Fruit fly (Drosophila melanogaster) whole organism, pupa: ENCODE results near the gene CG43902.

Experiments
- CG10348 ChIP-seq: fragments of 200-800 bp; sonication (Bioruptor generic); IDR thresholded peaks from 2 replicates; pipeline ENCODE4 v1.3.6; 2022; ENCODE audit warnings: missing biosample characterization, missing genetic modification characterization
- CG12605 ChIP-seq: fragments of 200-800 bp; sonication (Bioruptor generic); IDR thresholded peaks from 2 replicates; pipeline ENCODE4 v1.3.6; 2022; ENCODE audit warnings: missing biosample characterization, missing genetic modification characterization
- CG13204 ChIP-seq: fragments of 200-800 bp; sonication (Bioruptor generic); optimal IDR thresholded peaks from 2 replicates; lab custom pipeline; 2018; ENCODE audit warnings: missing biosample characterization, mild to moderate bottlenecking, missing genetic modification characterization, moderate library complexity
- CG14655 ChIP-seq: fragments of 200-800 bp; sonication (Bioruptor generic); optimal IDR thresholded peaks from 3 replicates; lab custom pipeline; 2017; ENCODE audit warnings: mild to moderate bottlenecking, missing biosample characterization, missing genetic modification reagents, missing genetic modification characterization
- CG15710 ChIP-seq: fragments of 200-800 bp; sonication (Bioruptor generic); optimal IDR thresholded peaks from 2 replicates; lab custom pipeline; 2018; ENCODE audit warnings: missing biosample characterization, mild to moderate bottlenecking, missing genetic modification characterization, moderate library complexity
- CG17806 ChIP-seq: fragments of 200-800 bp; sonication (Bioruptor generic); optimal IDR thresholded peaks from 2 replicates; lab custom pipeline; 2018; ENCODE audit warnings: missing biosample characterization, mild to moderate bottlenecking, missing genetic modification characterization, moderate library complexity
- CG32121 ChIP-seq: fragments of 200-800 bp; sonication (Bioruptor generic); IDR thresholded peaks from 2 replicates; pipeline ENCODE4 v1.3.6; 2022; ENCODE audit warnings: missing biosample characterization, missing genetic modification characterization
- CG34367 ChIP-seq: fragments of 200-800 bp; sonication (Bioruptor generic); optimal IDR thresholded peaks from 2 replicates; lab custom pipeline; 2018; ENCODE audit warnings: missing biosample characterization, mild to moderate bottlenecking, missing genetic modification characterization
- CG4496 ChIP-seq: fragments of 200-800 bp; sonication (Bioruptor generic); IDR thresholded peaks from 3 replicates; pipeline ENCODE4 v1.3.6; 2022; ENCODE audit warnings: missing biosample characterization, missing genetic modification characterization
- CG8159 ChIP-seq: fragments of 200-800 bp; sonication (Bioruptor generic); optimal IDR thresholded peaks from 3 replicates; lab custom pipeline; 2018; ENCODE audit warnings: missing biosample characterization, mild to moderate bottlenecking, missing genetic modification characterization, moderate library complexity
- CG8301 ChIP-seq: fragments of 200-800 bp; sonication (Bioruptor generic); optimal IDR thresholded peaks from 2 replicates; lab custom pipeline; 2018; ENCODE audit warnings: missing biosample characterization, mild to moderate bottlenecking, missing genetic modification characterization
- CG9948 ChIP-seq: fragments of 200-800 bp; sonication (Bioruptor generic); optimal IDR thresholded peaks from 2 replicates; lab custom pipeline; 2018; ENCODE audit warnings: missing biosample characterization, mild to moderate bottlenecking, missing genetic modification characterization, moderate library complexity
- D1 ChIP-seq: fragments of 200-800 bp; sonication (Bioruptor generic); optimal IDR thresholded peaks from 2 replicates; lab custom pipeline; 2018; ENCODE audit warnings: missing biosample characterization, mild to moderate bottlenecking, missing genetic modification characterization, moderate library complexity
- EcR ChIP-seq: fragments of 200-800 bp; sonication (Bioruptor generic); optimal IDR thresholded peaks from 3 replicates; lab custom pipeline; 2019; ENCODE audit warnings: missing biosample characterization, missing genetic modification characterization, mild to moderate bottlenecking, moderate library complexity, missing genetic modification reagents
- Ets98B ChIP-seq: fragments of 200-800 bp; sonication (Bioruptor generic); IDR thresholded peaks from 2 replicates; pipeline ENCODE4 v1.3.6; 2022; ENCODE audit warnings: missing biosample characterization, missing genetic modification characterization
- Pif1A ChIP-seq: fragments of 200-800 bp; sonication (Bioruptor generic); optimal IDR thresholded peaks from 3 replicates; lab custom pipeline; 2016; ENCODE audit warnings: missing biosample characterization, missing genetic modification characterization
- Pif1B ChIP-seq: fragments of 200-800 bp; sonication (Bioruptor generic); optimal IDR thresholded peaks from 3 replicates; lab custom pipeline; 2016; ENCODE audit warnings: missing biosample characterization, missing genetic modification characterization
- Snoo ChIP-seq: fragments of 200-800 bp; sonication (Bioruptor generic); optimal IDR thresholded peaks from 3 replicates; lab custom pipeline; 2017; ENCODE audit warnings: missing biosample characterization, mild to moderate bottlenecking, missing genetic modification characterization, inconsistent platforms
- fd96Ca ChIP-seq: fragments of 200-800 bp; sonication (Bioruptor generic); IDR thresholded peaks from 3 replicates; pipeline ENCODE4 v1.3.6; 2022; ENCODE audit warnings: missing biosample characterization, missing genetic modification characterization
- gl ChIP-seq: fragments of 200-800 bp; sonication (Bioruptor generic); optimal IDR thresholded peaks from 2 replicates; lab custom pipeline; 2018; ENCODE audit warnings: missing biosample characterization, mild to moderate bottlenecking, missing genetic modification characterization
- rn ChIP-seq: fragments of 200-800 bp; sonication (Bioruptor generic); IDR thresholded peaks from 2 replicates; pipeline ENCODE4 v1.3.6; 2022; ENCODE audit warnings: missing biosample characterization, missing genetic modification characterization

Gene CG43902

DNA sequence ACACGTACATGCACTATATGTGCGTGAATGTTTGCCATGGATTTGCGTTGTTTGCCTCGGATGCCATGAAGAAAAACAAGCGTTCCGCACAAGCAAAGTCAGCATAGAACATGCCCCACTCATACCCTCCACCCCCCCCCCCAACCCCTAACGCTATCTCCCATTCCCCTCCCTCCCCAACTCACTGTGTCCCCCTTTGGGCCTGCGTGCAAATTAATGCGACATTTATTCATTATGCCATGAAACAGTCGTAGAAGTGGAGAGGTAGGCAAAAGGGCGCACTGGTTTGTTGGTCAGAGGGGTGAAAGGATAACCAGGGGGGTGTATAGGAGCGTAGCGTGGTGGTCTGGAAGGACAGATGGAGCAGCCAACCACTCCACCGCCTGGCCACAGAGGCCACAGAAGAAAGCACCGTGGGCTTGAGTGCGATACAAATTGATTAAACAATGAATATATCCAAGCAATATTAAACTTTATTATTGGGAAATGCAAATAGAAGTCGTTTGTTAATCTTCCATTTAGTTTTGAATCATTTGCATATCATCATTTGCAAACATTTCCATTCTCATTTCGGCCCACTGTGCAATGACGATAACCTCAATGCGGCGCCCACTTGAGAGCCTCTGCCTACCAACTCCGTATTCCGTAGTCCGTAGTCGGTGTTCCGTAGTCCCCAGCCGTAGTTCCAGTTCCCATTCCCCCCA lies 26.3 kb downstream of the CG43902 start:
- TF ChIP-seq D1 (tag; lab: Kevin White, UChicago) (no peak), CG4496 (GFP tag; lab: Robert Waterston, UW) (peak; percentile 82), CG17806 (tag; lab: Kevin White, UChicago) (no peak), Snoo (no peak), fd96Ca (GFP tag; lab: Robert Waterston, UW) (peak; percentile 74; the same call in 2 of the 3 replicates), Ets98B (GFP tag; lab: Robert Waterston, UW) (peak; percentile 63; the same call in 1 of the 2 replicates), CG14655 (GFP tag; lab: Kevin White, UChicago) (peak; percentile 43), gl (tag; lab: Kevin White, UChicago) (no peak), CG8301 (tag; lab: Kevin White, UChicago) (peak; percentile 31), CG34367 (tag; lab: Kevin White, UChicago) (peak; percentile 4), CG12605 (GFP tag; lab: Robert Waterston, UW) (0 out of 2 replicates have a peak, but pooled peaks have one; percentile 34), EcR (GFP tag; lab: Kevin White, UChicago) (no peak), CG15710 (tag; lab: Kevin White, UChicago) (peak; percentile 45), CG10348 (GFP tag; lab: Robert Waterston, UW) (0 out of 2 replicates have a peak, but pooled peaks have one; percentile 9), Pif1A (GFP tag; lab: Kevin White, UChicago) (no peak), rn (GFP tag; lab: Robert Waterston, UW) (no peak), Pif1B (peak; percentile 26), CG32121 (GFP tag; lab: Robert Waterston, UW) (peak; percentile 61), CG8159 (tag; lab: Kevin White, UChicago) (peak; percentile 52), CG9948 (tag; lab: Kevin White, UChicago) (no peak), CG13204 (GFP tag; lab: Kevin White, UChicago) (no peak)
- TF ChIP-seq, all 21 proteins: peak for 12

DNA sequence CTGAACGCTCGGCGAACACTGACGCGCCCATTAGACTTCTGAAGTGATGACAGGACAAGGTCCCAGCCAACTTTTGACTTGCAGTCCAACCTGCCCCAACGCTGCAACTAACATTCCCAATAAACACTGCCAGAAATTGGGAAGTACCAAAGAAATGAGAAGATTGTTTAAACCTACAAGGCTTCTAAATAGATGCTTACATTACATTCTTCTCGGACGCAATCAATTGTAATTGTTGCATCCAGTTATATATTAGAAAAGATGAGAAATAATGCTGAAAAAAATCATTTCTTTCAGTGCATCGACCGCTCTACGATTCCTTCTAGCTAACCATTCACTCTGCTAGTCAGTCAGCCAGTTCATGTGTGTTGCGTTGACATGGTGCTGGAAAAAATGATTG lies 44.4 kb downstream of the CG43902 start:
- TF ChIP-seq D1 (tag; lab: Kevin White, UChicago) (no peak), CG10348 (GFP tag; lab: Robert Waterston, UW) (no peak), CG12605 (GFP tag; lab: Robert Waterston, UW) (no peak), Ets98B (GFP tag; lab: Robert Waterston, UW) (no peak), CG15710 (tag; lab: Kevin White, UChicago) (peak; percentile 47), CG32121 (GFP tag; lab: Robert Waterston, UW) (no peak), EcR (GFP tag; lab: Kevin White, UChicago) (no peak), CG8301 (tag; lab: Kevin White, UChicago) (peak; percentile 59), Snoo (no peak), rn (GFP tag; lab: Robert Waterston, UW) (no peak), Pif1B (peak; percentile 37), CG17806 (tag; lab: Kevin White, UChicago) (peak; percentile 58), CG13204 (GFP tag; lab: Kevin White, UChicago) (peak; percentile 4), CG9948 (tag; lab: Kevin White, UChicago) (peak; percentile 69), Pif1A (GFP tag; lab: Kevin White, UChicago) (peak; percentile 34), fd96Ca (GFP tag; lab: Robert Waterston, UW) (peak; percentile 42; the same call in 1 of the 3 replicates), gl (tag; lab: Kevin White, UChicago) (no peak), CG8159 (tag; lab: Kevin White, UChicago) (peak; percentile 60), CG14655 (GFP tag; lab: Kevin White, UChicago) (peak; percentile 67), CG4496 (GFP tag; lab: Robert Waterston, UW) (peak; percentile 56; the same call in 2 of the 3 replicates), CG34367 (tag; lab: Kevin White, UChicago) (peak; percentile 60)

DNA sequence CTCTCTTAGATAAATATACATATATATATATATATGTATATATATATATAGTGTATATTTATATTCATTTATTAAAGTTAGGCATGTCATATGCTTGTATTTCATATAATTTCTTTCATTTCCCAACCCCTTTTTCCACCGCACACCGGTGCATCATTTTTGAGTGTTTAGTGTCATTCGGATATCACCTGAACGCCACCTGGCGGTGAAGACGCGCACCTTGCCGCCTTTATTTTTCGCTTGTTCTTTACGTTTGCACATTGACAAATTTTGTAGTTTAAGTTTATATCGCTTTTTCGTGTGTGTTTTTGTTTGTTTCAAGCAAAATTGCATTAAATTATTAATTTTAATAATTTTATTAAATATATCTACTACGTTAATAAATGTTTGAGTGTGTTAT lies 47.9 kb downstream of the CG43902 start:
- TF ChIP-seq CG8301 (tag; lab: Kevin White, UChicago) (no peak), CG13204 (GFP tag; lab: Kevin White, UChicago) (no peak), Pif1A (GFP tag; lab: Kevin White, UChicago) (no peak), Snoo (no peak), CG14655 (GFP tag; lab: Kevin White, UChicago) (no peak), CG15710 (tag; lab: Kevin White, UChicago) (no peak), Pif1B (no peak), CG9948 (tag; lab: Kevin White, UChicago) (no peak), D1 (tag; lab: Kevin White, UChicago) (no peak), CG32121 (GFP tag; lab: Robert Waterston, UW) (no peak), CG8159 (tag; lab: Kevin White, UChicago) (no peak), CG12605 (GFP tag; lab: Robert Waterston, UW) (no peak), CG4496 (GFP tag; lab: Robert Waterston, UW) (no peak), CG10348 (GFP tag; lab: Robert Waterston, UW) (no peak), CG17806 (tag; lab: Kevin White, UChicago) (no peak), fd96Ca (GFP tag; lab: Robert Waterston, UW) (no peak), EcR (GFP tag; lab: Kevin White, UChicago) (no peak), Ets98B (GFP tag; lab: Robert Waterston, UW) (no peak), CG34367 (tag; lab: Kevin White, UChicago) (no peak)
- TF ChIP-seq, all 21 proteins: peak for 0

DNA sequence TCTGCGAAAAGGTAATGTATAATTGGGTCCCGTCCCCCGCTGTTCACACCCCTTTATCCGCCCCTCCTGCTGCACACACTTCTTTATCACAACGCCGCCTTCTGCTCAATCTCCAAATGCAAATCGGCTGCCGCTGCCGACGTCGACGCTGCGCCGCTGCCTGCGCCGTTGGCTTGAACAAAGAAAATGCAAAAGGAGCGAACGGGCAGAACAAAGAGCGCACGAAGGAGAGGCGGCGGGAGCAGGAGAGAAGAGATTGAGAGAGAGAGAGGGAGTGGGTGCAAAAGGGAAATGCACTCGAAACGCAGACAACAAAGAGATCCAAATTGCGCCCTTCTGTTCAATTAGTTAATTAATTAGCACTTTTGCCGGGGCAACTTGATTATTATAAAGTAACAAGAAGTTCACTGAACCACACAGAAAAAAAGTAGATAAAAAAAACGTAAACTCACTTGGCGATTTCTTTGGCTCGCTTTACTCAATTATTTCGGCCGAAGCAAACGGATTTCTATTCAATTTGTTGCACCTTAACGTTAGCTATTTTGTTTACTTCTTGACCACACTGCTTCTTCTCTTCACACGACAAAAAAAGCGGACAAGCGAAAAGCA lies 51.4 kb downstream of the CG43902 start:
- TF ChIP-seq fd96Ca (GFP tag; lab: Robert Waterston, UW) (no peak), CG10348 (GFP tag; lab: Robert Waterston, UW) (no peak), EcR (GFP tag; lab: Kevin White, UChicago) (peak; percentile 94), D1 (tag; lab: Kevin White, UChicago) (no peak), CG13204 (GFP tag; lab: Kevin White, UChicago) (peak; percentile 22), CG8159 (tag; lab: Kevin White, UChicago) (peak; percentile 12)
